Worm (Caenorhabditis elegans): ENCODE data around the gene srh-36.

srh-36 gene

ce11 chrV:2799172-2799869 lies 22.1 kb downstream of the srh-36 start:
- TF ChIP-seq npax-4 (tag; optimal IDR thresholded peaks at IDR 0.05) (no peak), madf-2 (tag; optimal IDR thresholded peaks at IDR 0.05) (no peak)

DNA sequence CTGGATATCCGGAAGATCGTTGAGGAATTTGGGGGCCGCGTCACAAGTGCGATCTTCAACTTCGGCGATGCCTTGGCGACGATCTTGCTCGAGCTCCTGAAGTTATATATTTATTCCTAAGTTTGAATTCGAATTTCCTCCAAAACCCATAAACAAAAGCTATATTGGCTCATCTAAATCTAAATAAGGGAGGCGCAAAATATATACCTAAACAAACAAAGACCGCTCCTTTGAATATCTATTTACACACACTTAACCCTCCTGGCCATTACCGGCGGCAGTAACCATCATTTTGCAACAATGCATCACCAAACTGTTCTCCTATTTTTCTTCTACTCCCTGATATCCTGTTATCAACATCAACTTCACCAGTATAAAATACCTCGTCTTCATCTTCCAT lies 25.5 kb downstream of the srh-36 start, which contains the start of gene F54E2.2:
Gene F54E2.2, plus strand, starts transcription at position 301 of the 400 bp plus-strand sequence.
- TF ChIP-seq pag-3 (tag; optimal IDR thresholded peaks at IDR 0.05; ENCODE audit: borderline replicate concordance): no peak
- TF ChIP-seq madf-2 (tag; optimal IDR thresholded peaks at IDR 0.05): no peak
- no peak for TF ChIP-seq hlh-8 (tag; optimal IDR thresholded peaks at IDR 0.05)
- no peak for TF ChIP-seq sdc-2 (tag; optimal IDR thresholded peaks at IDR 0.05)
- TF ChIP-seq tbx-2 (tag; optimal IDR thresholded peaks at IDR 0.05): no peak
- no peak for TF ChIP-seq pqm-1 (tag; optimal IDR thresholded peaks at IDR 0.05)
- TF ChIP-seq ceh-48 (tag; optimal IDR thresholded peaks at IDR 0.05): no peak
- TF ChIP-seq che-1 (tag; optimal IDR thresholded peaks at IDR 0.05): no peak
- TF ChIP-seq ama-1 (optimal IDR thresholded peaks at IDR 0.05): no peak
- TF ChIP-seq fkh-10 (GFP tag; optimal IDR thresholded peaks at IDR 0.05): no peak
- no peak for TF ChIP-seq eyg-1 (tag; optimal IDR thresholded peaks at IDR 0.05)
- TF ChIP-seq ceh-22 (tag; optimal IDR thresholded peaks at IDR 0.05): no peak
- no peak for TF ChIP-seq unc-86 (tag; optimal IDR thresholded peaks at IDR 0.05)
- TF ChIP-seq K09A11.1 (tag; optimal IDR thresholded peaks at IDR 0.05; ENCODE audit: insufficient read depth): no peak
- TF ChIP-seq elt-2 (tag; optimal IDR thresholded peaks at IDR 0.05): no peak
- TF ChIP-seq F13H6.1 (tag; optimal IDR thresholded peaks at IDR 0.05): no peak
- TF ChIP-seq pha-4 (tag; optimal IDR thresholded peaks at IDR 0.05): no peak
- TF ChIP-seq zip-5 (tag; optimal IDR thresholded peaks at IDR 0.05): no peak
- TF ChIP-seq pros-1 (tag; optimal IDR thresholded peaks at IDR 0.05): no peak

DNA sequence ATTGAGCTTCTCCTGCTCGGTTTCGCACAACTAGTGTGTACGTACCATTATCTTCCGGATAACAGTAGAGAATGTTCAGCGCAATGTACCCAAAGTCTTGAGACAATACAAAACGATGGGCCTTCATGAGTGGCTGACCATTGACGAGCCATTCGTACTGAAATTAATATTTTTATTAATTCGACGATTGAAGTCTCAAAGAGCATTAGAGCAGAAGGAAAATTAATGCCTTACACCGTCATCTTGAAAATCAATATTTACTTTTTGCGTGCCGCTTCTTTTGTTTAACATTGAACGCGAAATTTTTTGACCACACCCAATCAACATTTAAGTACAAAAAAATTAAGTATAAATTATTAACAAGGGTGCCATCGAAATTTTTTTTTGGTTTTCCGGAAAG lies 28.5 kb downstream of the srh-36 start:
- TF ChIP-seq pha-4 (tag; optimal IDR thresholded peaks at IDR 0.05) (no peak), ceh-31 (tag; optimal IDR thresholded peaks at IDR 0.05) (no peak), ceh-30 (tag; optimal IDR thresholded peaks at IDR 0.05) (no peak), ceh-34 (tag; optimal IDR thresholded peaks at IDR 0.05) (no peak), rnt-1 (tag; optimal IDR thresholded peaks at IDR 0.05) (no peak), K09A11.1 (tag; optimal IDR thresholded peaks at IDR 0.05; ENCODE audit: insufficient read depth) (no peak), K02D7.2 (tag; optimal IDR thresholded peaks at IDR 0.05) (no peak), fkh-10 (GFP tag; optimal IDR thresholded peaks at IDR 0.05) (no peak), ref-2 (tag; optimal IDR thresholded peaks at IDR 0.05) (no peak), unc-42 (tag; optimal IDR thresholded peaks at IDR 0.05) (no peak), ceh-6 (GFP tag; optimal IDR thresholded peaks at IDR 0.05) (no peak), unc-3 (GFP tag; conservative IDR thresholded peaks at IDR 0.05) (no peak), unc-3 (tag; optimal IDR thresholded peaks at IDR 0.05) (no peak), tbx-2 (tag; optimal IDR thresholded peaks at IDR 0.05) (no peak), tbx-7 (tag; optimal IDR thresholded peaks at IDR 0.05) (no peak), dmd-4 (tag; optimal IDR thresholded peaks at IDR 0.05; ENCODE audit: borderline replicate concordance) (no peak), ceh-14 (tag; optimal IDR thresholded peaks at IDR 0.05) (no peak), elt-4 (tag; optimal IDR thresholded peaks at IDR 0.05) (no peak), pros-1 (tag; optimal IDR thresholded peaks at IDR 0.05) (no peak), C38D4.7 (GFP tag; optimal IDR thresholded peaks at IDR 0.05) (no peak)

ce11 chrV:2780786-2781185 lies 40.7 kb downstream of the srh-36 start, which contains the start of gene R05D8.11:
TSS of gene R05D8.11 (minus strand) at chrV:2780886.
- no peak for TF ChIP-seq elt-4 (tag; optimal IDR thresholded peaks at IDR 0.05)
- no peak for TF ChIP-seq ceh-31 (tag; optimal IDR thresholded peaks at IDR 0.05)
- TF ChIP-seq C38D4.7 (GFP tag; optimal IDR thresholded peaks at IDR 0.05): no peak
- TF ChIP-seq fkh-10 (GFP tag; optimal IDR thresholded peaks at IDR 0.05): no peak
- no peak for TF ChIP-seq pqm-1 (tag; optimal IDR thresholded peaks at IDR 0.05)
- no peak for TF ChIP-seq hlh-15 (tag; optimal IDR thresholded peaks at IDR 0.05)
- TF ChIP-seq zip-5 (tag; optimal IDR thresholded peaks at IDR 0.05): no peak
- no peak for TF ChIP-seq fkh-6 (tag; optimal IDR thresholded peaks at IDR 0.05)
- TF ChIP-seq syd-9 (tag; optimal IDR thresholded peaks at IDR 0.05): no peak
- no peak for TF ChIP-seq ceh-18 (tag; optimal IDR thresholded peaks at IDR 0.05)
